Worm (Caenorhabditis elegans): Measurements from ENCODE around the gene scl-18.

ce11 chrIV:11795964-11796363 is 41.7 kb upstream of the scl-18 start:
- TF ChIP-seq ztf-4 (tag; optimal IDR thresholded peaks at IDR 0.05) (no peak), snpc-4 (tag; optimal IDR thresholded peaks at IDR 0.05) (no peak), lin-39 (tag; optimal IDR thresholded peaks at IDR 0.05) (no peak), ceh-16 (tag; optimal IDR thresholded peaks at IDR 0.05) (no peak), aly-2 (tag; optimal IDR thresholded peaks at IDR 0.05) (no peak), tbx-2 (tag; optimal IDR thresholded peaks at IDR 0.05) (no peak)

All from whole organism, L3 larva.